Fruit fly (Drosophila melanogaster) S2 (cell line): ENCODE data around the gene CG6067.

ENCODE experiments used
- CG8478 ChIP-seq: fragments of >200 bp; optimal IDR thresholded peaks from 2 replicates; lab custom pipeline; 2018
- CTCF ChIP-seq, 2 experiments: fragments of >200 bp; optimal IDR thresholded peaks; 2 replicates each; lab custom pipeline; 2018

The CG6067 gene

dm6 chrX:5969860-5970665 is 14.6 kb downstream of the CG6067 start:
- TF ChIP-seq CTCF (optimal IDR thresholded peaks at IDR 0.05; lab: Kevin White, UChicago), result no peak
- TF ChIP-seq CG8478 (lab: Kevin White, UChicago), result no peak

dm6 chrX:5970666-5971057 is 15.2 kb downstream of the CG6067 start:
- TF ChIP-seq CG8478 (lab: Kevin White, UChicago) (no peak), CTCF (optimal IDR thresholded peaks at IDR 0.05; lab: Kevin White, UChicago) (no peak)

- TF ChIP-seq CG8478 (lab: Kevin White, UChicago), result no peak
- TF ChIP-seq CTCF (optimal IDR thresholded peaks at IDR 0.05; lab: Kevin White, UChicago), result no peak
Observed at dm6 chrX:5972030-5972429, 16.6 kb downstream of the CG6067 start.

- TF ChIP-seq CTCF (optimal IDR thresholded peaks at IDR 0.05; lab: Kevin White, UChicago) (no peak), CG8478 (lab: Kevin White, UChicago) (no peak)
Observed at dm6 chrX:5973389-5974025, 18.1 kb downstream of the CG6067 start.

dm6 chrX:5974358-5975143 is 19.1 kb downstream of the CG6067 start:
- TF ChIP-seq CTCF (optimal IDR thresholded peaks at IDR 0.05; lab: Kevin White, UChicago) (no peak), CG8478 (lab: Kevin White, UChicago) (no peak)

dm6 chrX:5977113-5977512 is 21.7 kb downstream of the CG6067 start:
- no peak for TF ChIP-seq CG8478 (lab: Kevin White, UChicago)
- no peak for TF ChIP-seq CTCF (optimal IDR thresholded peaks at IDR 0.05; lab: Kevin White, UChicago)

dm6 chrX:5977769-5978168 is 22.3 kb downstream of the CG6067 start:
- TF ChIP-seq CG8478 (lab: Kevin White, UChicago) (no peak), CTCF (optimal IDR thresholded peaks at IDR 0.05; lab: Kevin White, UChicago) (no peak)

- TF ChIP-seq CG8478 (lab: Kevin White, UChicago), result no peak
- no peak for TF ChIP-seq CTCF (optimal IDR thresholded peaks at IDR 0.05; lab: Kevin White, UChicago)
Observed at dm6 chrX:5980883-5981282, 25.5 kb downstream of the CG6067 start.

- no peak for TF ChIP-seq CTCF (optimal IDR thresholded peaks at IDR 0.05; lab: Kevin White, UChicago)
- TF ChIP-seq CG8478 (lab: Kevin White, UChicago), result no peak
Observed at dm6 chrX:5981410-5981809, 26.0 kb downstream of the CG6067 start.

dm6 chrX:5983390-5983789 is 28.0 kb downstream of the CG6067 start:
- TF ChIP-seq CG8478 (lab: Kevin White, UChicago), result no peak
- TF ChIP-seq CTCF (optimal IDR thresholded peaks at IDR 0.05; lab: Kevin White, UChicago), result no peak

dm6 chrX:5987362-5987761 is 31.9 kb downstream of the CG6067 start:
- TF ChIP-seq CG8478 (lab: Kevin White, UChicago), result no peak
- TF ChIP-seq CTCF (optimal IDR thresholded peaks at IDR 0.05; lab: Kevin White, UChicago), result no peak

dm6 chrX:5988088-5988987 is 32.9 kb downstream of the CG6067 start, which contains the start of gene CG5966:
Gene CG5966 (plus strand): TSS chrX:5988791.
- no peak for TF ChIP-seq CG8478 (lab: Kevin White, UChicago)
- no peak for TF ChIP-seq CTCF (optimal IDR thresholded peaks at IDR 0.05; lab: Kevin White, UChicago)

dm6 chrX:5989368-5989767 is 33.9 kb downstream of the CG6067 start:
- TF ChIP-seq CTCF (optimal IDR thresholded peaks at IDR 0.05; lab: Kevin White, UChicago) (no peak), CG8478 (lab: Kevin White, UChicago) (no peak)

dm6 chrX:5992141-5992540 is 36.7 kb downstream of the CG6067 start:
- TF ChIP-seq CG8478 (lab: Kevin White, UChicago) (no peak), CTCF (optimal IDR thresholded peaks at IDR 0.05; lab: Kevin White, UChicago) (peak; percentile 69 to 80)
